Fruit fly (Drosophila melanogaster): ENCODE results near the gene RpL22.

The RpL22 gene

DNA sequence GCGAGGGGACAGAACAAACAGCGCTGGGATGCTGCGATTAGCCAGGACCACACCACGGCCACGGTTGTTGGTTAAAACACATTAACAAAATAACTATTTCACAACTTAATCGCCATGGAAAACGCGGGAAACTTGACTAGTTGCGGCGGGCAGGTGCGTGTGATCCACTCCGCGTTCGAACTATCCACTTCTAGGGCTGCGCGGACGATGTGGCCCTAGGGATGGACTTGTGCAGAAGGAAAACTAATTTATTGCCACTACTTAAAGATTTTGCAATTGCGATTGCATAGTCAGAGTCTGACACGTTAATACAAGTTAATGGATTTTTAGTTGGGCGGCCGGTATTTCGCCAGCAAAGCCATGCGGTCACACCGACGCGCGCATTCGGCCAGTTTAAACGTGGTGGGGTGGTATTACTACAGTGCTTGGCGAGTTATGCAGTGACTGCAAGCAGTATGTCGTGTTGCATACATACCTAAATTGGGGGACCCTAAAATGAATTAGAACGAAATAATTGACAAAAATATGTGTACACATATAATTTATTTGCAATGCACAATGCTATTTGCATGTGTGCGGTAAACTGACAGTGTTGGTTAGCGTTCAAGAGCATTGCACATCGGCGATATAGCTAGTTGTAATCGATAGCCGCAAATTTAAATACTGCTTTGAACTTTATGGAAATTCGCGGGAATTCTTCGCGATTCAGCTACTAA lies 36.4 kb upstream of the RpL22 start, which contains the start of gene Rbf (continued):
- TF ChIP-seq CG13287 (GFP tag; IDR thresholded peaks at IDR 0.05; ENCODE audit: partially characterized antibody) (peak; percentile 55; the same call in 1 of the 2 replicates), CG8478 (optimal IDR thresholded peaks at IDR 0.05) (no peak), Dp (GFP tag; optimal IDR thresholded peaks at IDR 0.05) (peak; percentile 89), CG8290 (GFP tag; optimal IDR thresholded peaks at IDR 0.05) (no peak), CG8290 (tag; optimal IDR thresholded peaks at IDR 0.05) (peak in 1 of 2 experiments; percentile 16), E2f2 (GFP tag; IDR thresholded peaks at IDR 0.05) (peak; percentile 93), Aef1 (GFP tag; IDR thresholded peaks at IDR 0.05) (no peak), CG6791 (GFP tag; IDR thresholded peaks at IDR 0.05; ENCODE audit: partially characterized antibody) (peak; percentile 47; the same call in 1 of the 3 replicates), BEAF-32 (GFP tag; optimal IDR thresholded peaks at IDR 0.05) (peak; percentile 79), Scr (GFP tag; IDR thresholded peaks at IDR 0.05; ENCODE audit: partially characterized antibody) (peak; percentile 66), CG31441 (GFP tag; IDR thresholded peaks at IDR 0.05) (no peak), CoRest (tag; optimal IDR thresholded peaks at IDR 0.05) (peak; percentile 33), Sin3A (optimal IDR thresholded peaks at IDR 0.05) (peak; percentile 95), CG17829 (tag; optimal IDR thresholded peaks at IDR 0.05) (no peak), Lim3 (GFP tag; IDR thresholded peaks at IDR 0.05) (no peak), Dip3 (GFP tag; optimal IDR thresholded peaks at IDR 0.05) (peak; percentile 40), Chrac-16 (GFP tag; optimal IDR thresholded peaks at IDR 0.05) (peak; percentile 11), twi (tag; optimal IDR thresholded peaks at IDR 0.05) (no peak), CG15514 (GFP tag; optimal IDR thresholded peaks at IDR 0.05) (peak; percentile 33), Oaz (GFP tag; IDR thresholded peaks at IDR 0.05) (no peak), Nf-YC (tag; optimal IDR thresholded peaks at IDR 0.05) (peak; percentile 11), pfk (GFP tag; optimal IDR thresholded peaks at IDR 0.05) (no peak), Mad (GFP tag; optimal IDR thresholded peaks at IDR 0.05) (no peak), gt (GFP tag; IDR thresholded peaks at IDR 0.05) (no peak), CG17568 (GFP tag; optimal IDR thresholded peaks at IDR 0.05) (no peak), hbn (GFP tag; IDR thresholded peaks at IDR 0.05; ENCODE audit: partially characterized antibody) (peak; percentile 35; the same call in 1 of the 2 replicates), bbx (GFP tag; IDR thresholded peaks at IDR 0.05; ENCODE audit: partially characterized antibody) (peak; percentile 53; the same call in 1 of the 2 replicates), CG12219 (GFP tag; optimal IDR thresholded peaks at IDR 0.05) (no peak), CG11560 (tag; IDR thresholded peaks at IDR 0.05) (no peak), CG2129 (GFP tag; IDR thresholded peaks at IDR 0.05; ENCODE audit: partially characterized antibody) (peak; percentile 39; the same call in 1 of the 2 replicates), CG30020 (tag; optimal IDR thresholded peaks at IDR 0.05) (peak; percentile 8), gro (GFP tag; optimal IDR thresholded peaks at IDR 0.05) (no peak), Hmr (GFP tag; optimal IDR thresholded peaks at IDR 0.05) (peak; percentile 24), Rfx (GFP tag; IDR thresholded peaks at IDR 0.05) (peak; percentile 32; the same call in 1 of the 2 replicates), tup (GFP tag; optimal IDR thresholded peaks at IDR 0.05) (no peak), gfzf (GFP tag; optimal IDR thresholded peaks at IDR 0.05) (peak; percentile 85), Dll (GFP tag; IDR thresholded peaks at IDR 0.05; ENCODE audit: partially characterized antibody) (peak; percentile 65), knrl (GFP tag; IDR thresholded peaks at IDR 0.05; ENCODE audit: partially characterized antibody) (peak; percentile 61; the same call in 2 of the 3 replicates), CG17186 (GFP tag; optimal IDR thresholded peaks at IDR 0.05) (peak; percentile 65), tna (GFP tag; IDR thresholded peaks at IDR 0.05; ENCODE audit: partially characterized antibody) (peak; percentile 52; the same call in 1 of the 2 replicates), CG2120 (GFP tag; optimal IDR thresholded peaks at IDR 0.05) (peak; percentile 31), sd (tag; optimal IDR thresholded peaks at IDR 0.05) (no peak), trem (tag; optimal IDR thresholded peaks at IDR 0.05) (peak; percentile 32), CG13624 (GFP tag; optimal IDR thresholded peaks at IDR 0.05) (peak; percentile 33), CG14860 (GFP tag; IDR thresholded peaks at IDR 0.05; ENCODE audit: partially characterized antibody) (0 out of 3 replicates have a peak, but pooled peaks have one; percentile 8), mam (GFP tag; optimal IDR thresholded peaks at IDR 0.05) (peak; percentile 26), stwl (tag; optimal IDR thresholded peaks at IDR 0.05) (peak; percentile 43), CG5953 (GFP tag; IDR thresholded peaks at IDR 0.05) (no peak)
